Fruit fly (Drosophila melanogaster) whole organism, embryonic: ENCODE measurements around the gene CCDC151.

Experiments
- Abd-B ChIP-seq: fragments of 200-800 bp; sonication (Bioruptor generic); optimal IDR thresholded peaks from 2 replicates; lab custom pipeline; 2018; ENCODE audit warnings: missing biosample characterization, mild to moderate bottlenecking, missing genetic modification characterization, moderate library complexity
- CG11456 ChIP-seq: fragments of 200-800 bp; sonication (Bioruptor generic); IDR thresholded peaks from 3 replicates; pipeline ENCODE4 v1.3.6; 2022; ENCODE audit warnings: missing biosample characterization, missing genetic modification characterization
- CG12155 ChIP-seq: fragments of 200-800 bp; sonication (Bioruptor generic); optimal IDR thresholded peaks from 3 replicates; lab custom pipeline; 2016; ENCODE audit warnings: missing biosample characterization, missing genetic modification characterization
- CG12219 ChIP-seq: fragments of 200-800 bp; sonication (Bioruptor generic); optimal IDR thresholded peaks from 3 replicates; lab custom pipeline; 2018; ENCODE audit warnings: missing biosample characterization, mild to moderate bottlenecking, missing genetic modification characterization
- CG14441 ChIP-seq: fragments of 200-800 bp; sonication (Bioruptor generic); IDR thresholded peaks from 2 replicates; pipeline ENCODE4 v1.3.6; 2022; ENCODE audit warnings: missing biosample characterization, missing genetic modification characterization
- CG14965 ChIP-seq: fragments of 200-800 bp; sonication (Bioruptor generic); optimal IDR thresholded peaks from 2 replicates; lab custom pipeline; 2016; ENCODE audit warnings: missing biosample characterization, missing genetic modification characterization, borderline replicate concordance
- CG15479 ChIP-seq: fragments of 200-800 bp; sonication (Bioruptor generic); optimal IDR thresholded peaks from 3 replicates; lab custom pipeline; 2019; ENCODE audit warnings: missing biosample characterization, mild to moderate bottlenecking, missing genetic modification characterization, moderate library complexity
- CG1603 ChIP-seq: fragments of 200-800 bp; sonication (Bioruptor generic); optimal IDR thresholded peaks from 2 replicates; lab custom pipeline; 2019; ENCODE audit warnings: missing biosample characterization, mild to moderate bottlenecking, missing genetic modification characterization, moderate library complexity
- CG2129 ChIP-seq: fragments of 200-800 bp; sonication (Bioruptor generic); IDR thresholded peaks from 2 replicates; pipeline ENCODE4 v1.3.6; 2022; ENCODE audit warnings: missing biosample characterization, missing genetic modification characterization; ENCODE audit not compliant: partially characterized antibody
- CG2889 ChIP-seq: fragments of 200-800 bp; sonication (Bioruptor generic); IDR thresholded peaks from 3 replicates; pipeline ENCODE4 v1.3.6; 2022; ENCODE audit warnings: missing biosample characterization, missing genetic modification characterization
- CG31224 ChIP-seq: fragments of 200-800 bp; sonication (Bioruptor generic); IDR thresholded peaks from 2 replicates; pipeline ENCODE4 v1.3.6; 2022; ENCODE audit warnings: missing biosample characterization, missing genetic modification characterization
- CG31441 ChIP-seq: fragments of 200-800 bp; sonication (Bioruptor generic); IDR thresholded peaks from 2 replicates; pipeline ENCODE4 v1.3.6; 2022; ENCODE audit warnings: missing biosample characterization, missing genetic modification characterization
- CG3838 ChIP-seq: fragments of 200-800 bp; sonication (Bioruptor generic); optimal IDR thresholded peaks from 3 replicates; lab custom pipeline; 2016; ENCODE audit warnings: missing biosample characterization, missing genetic modification characterization
- CG4360 ChIP-seq: fragments of 200-800 bp; sonication (Bioruptor generic); IDR thresholded peaks from 2 replicates; pipeline ENCODE4 v1.3.6; 2022; ENCODE audit warnings: missing biosample characterization, missing genetic modification characterization
- CG7928 ChIP-seq: fragments of 200-800 bp; sonication (Bioruptor generic); optimal IDR thresholded peaks from 2 replicates; lab custom pipeline; 2017; ENCODE audit warnings: missing biosample characterization, mild to moderate bottlenecking, missing genetic modification characterization
- CG8388 ChIP-seq: fragments of 200-800 bp; sonication (Bioruptor generic); optimal IDR thresholded peaks from 2 replicates; lab custom pipeline; 2019; ENCODE audit warnings: missing biosample characterization, mild to moderate bottlenecking, missing genetic modification characterization, moderate library complexity
- CTCF ChIP-seq: fragments of 200-800 bp; sonication (Bioruptor generic); optimal IDR thresholded peaks from 2 replicates; lab custom pipeline; 2017; ENCODE audit warnings: missing biosample characterization, mild to moderate bottlenecking, missing genetic modification characterization, moderate library complexity
- Ets65A ChIP-seq: fragments of 200-800 bp; sonication (Bioruptor generic); peaks from one replicate; lab custom pipeline; 2016; ENCODE audit warnings: missing biosample characterization, missing genetic modification characterization
- Lpt ChIP-seq: fragments of >200 bp; optimal IDR thresholded peaks from 2 replicates; lab custom pipeline; 2018; ENCODE audit warnings: missing biosample characterization, missing genetic modification characterization
- NfI ChIP-seq: fragments of 200-800 bp; sonication (Bioruptor generic); optimal IDR thresholded peaks from 3 replicates; lab custom pipeline; 2018; ENCODE audit warnings: missing biosample characterization, mild to moderate bottlenecking, missing genetic modification characterization, moderate library complexity
- Oli ChIP-seq: fragments of 200-800 bp; sonication (Bioruptor generic); optimal IDR thresholded peaks from 2 replicates; lab custom pipeline; 2018; ENCODE audit warnings: missing biosample characterization, mild to moderate bottlenecking, missing genetic modification characterization, moderate library complexity
- PHDP ChIP-seq: fragments of 200-800 bp; sonication (Bioruptor generic); optimal IDR thresholded peaks from 3 replicates; lab custom pipeline; 2018; ENCODE audit warnings: missing biosample characterization, mild to moderate bottlenecking, missing genetic modification characterization, moderate library complexity
- Ssrp ChIP-seq: fragments of 200-800 bp; sonication (Bioruptor generic); optimal IDR thresholded peaks from 2 replicates; lab custom pipeline; 2018; ENCODE audit warnings: missing biosample characterization, mild to moderate bottlenecking, missing genetic modification characterization, moderate library complexity
- Stat92E ChIP-seq, 3 experiments: fragments of >200 bp in 2 of 3; fragments of 200-800 bp in 1 of 3; sonication (Bioruptor generic) in 1 of 3; optimal IDR thresholded peaks; 2 replicates each; lab custom pipeline; 2017 to 2019; ENCODE audit warnings: missing biosample characterization in 3 of 3, missing genetic modification characterization in 3 of 3, mild to moderate bottlenecking in 1 of 3, moderate library complexity in 1 of 3
- ara ChIP-seq: fragments of 200-800 bp; sonication (Bioruptor generic); IDR thresholded peaks from 2 replicates; pipeline ENCODE4 v1.3.6; 2022; ENCODE audit warnings: missing biosample characterization, missing genetic modification characterization
- caup ChIP-seq: fragments of 200-800 bp; sonication (Bioruptor generic); optimal IDR thresholded peaks from 3 replicates; lab custom pipeline; 2017; ENCODE audit warnings: missing biosample characterization, mild to moderate bottlenecking, missing genetic modification characterization, moderate library complexity; ENCODE audit not compliant: severe bottlenecking
- crp ChIP-seq, 2 experiments: fragments of 200-800 bp; sonication (Bioruptor generic); optimal IDR thresholded peaks; 2 replicates in 1 of 2; 3 replicates in 1 of 2; lab custom pipeline; 2017; ENCODE audit warnings: missing biosample characterization in 2 of 2, missing genetic modification characterization in 2 of 2, mild to moderate bottlenecking in 1 of 2, moderate library complexity in 1 of 2
- da ChIP-seq: fragments of 200-800 bp; sonication (Bioruptor generic); optimal IDR thresholded peaks from 2 replicates; lab custom pipeline; 2016; ENCODE audit warnings: missing biosample characterization, missing genetic modification characterization
- dysf ChIP-seq: fragments of 200-800 bp; sonication (Bioruptor generic); IDR thresholded peaks from 3 replicates; pipeline ENCODE4 v1.3.6; 2022; ENCODE audit warnings: missing biosample characterization, missing genetic modification characterization
- eve ChIP-seq, 2 experiments: fragments of >200 bp; optimal IDR thresholded peaks; 2 replicates each; lab custom pipeline; 2017; ENCODE audit warnings: missing biosample characterization in 2 of 2, missing genetic modification characterization in 2 of 2
- exex ChIP-seq: fragments of 200-800 bp; sonication (Bioruptor generic); optimal IDR thresholded peaks from 4 replicates; lab custom pipeline; 2018; ENCODE audit warnings: missing biosample characterization, mild to moderate bottlenecking, missing genetic modification characterization, moderate library complexity
- h ChIP-seq: fragments of >200 bp; optimal IDR thresholded peaks from 2 replicates; lab custom pipeline; 2017
- insv ChIP-seq, 2 experiments: fragments of 200-800 bp; sonication (Bioruptor generic); optimal IDR thresholded peaks; 3 replicates each; lab custom pipeline; 2016 to 2018; ENCODE audit warnings: missing biosample characterization in 2 of 2, missing genetic modification characterization in 2 of 2
- kah ChIP-seq: fragments of 200-800 bp; sonication (Bioruptor generic); optimal IDR thresholded peaks from 2 replicates; lab custom pipeline; 2018; ENCODE audit warnings: missing biosample characterization, mild to moderate bottlenecking, missing genetic modification characterization
- lilli ChIP-seq: fragments of 200-800 bp; sonication (Bioruptor generic); optimal IDR thresholded peaks from 3 replicates; lab custom pipeline; 2016; ENCODE audit warnings: missing biosample characterization, missing genetic modification characterization
- lov ChIP-seq, 2 experiments: fragments of 200-800 bp in 1 of 2; fragments of >200 bp in 1 of 2; sonication (Bioruptor generic) in 1 of 2; IDR thresholded peaks in 1 of 2; optimal IDR thresholded peaks in 1 of 2; 2 replicates in 1 of 2; 3 replicates in 1 of 2; pipeline versions ENCODE4 v1.3.6 to Lab custom; 2017 to 2022; ENCODE audit warnings: missing biosample characterization in 1 of 2, missing genetic modification characterization in 1 of 2
- mirr ChIP-seq: fragments of 200-800 bp; sonication (Bioruptor generic); optimal IDR thresholded peaks from 3 replicates; lab custom pipeline; 2018; ENCODE audit warnings: missing biosample characterization, mild to moderate bottlenecking, missing genetic modification characterization
- odd ChIP-seq: fragments of 200-800 bp; sonication (Bioruptor generic); optimal IDR thresholded peaks from 2 replicates; lab custom pipeline; 2017; ENCODE audit warnings: missing biosample characterization, mild to moderate bottlenecking, missing genetic modification characterization
- onecut ChIP-seq: fragments of 200-800 bp; sonication (Bioruptor generic); IDR thresholded peaks from 2 replicates; pipeline ENCODE4 v1.3.6; 2022; ENCODE audit warnings: missing biosample characterization, missing genetic modification characterization
- peb ChIP-seq: fragments of 200-800 bp; sonication (Bioruptor generic); IDR thresholded peaks from 2 replicates; pipeline ENCODE4 v1.3.6; 2022; ENCODE audit warnings: missing biosample characterization, missing genetic modification characterization
- pho ChIP-seq: fragments of 200-800 bp; sonication (Bioruptor generic); optimal IDR thresholded peaks from 2 replicates; lab custom pipeline; 2016; ENCODE audit warnings: missing biosample characterization, missing genetic modification characterization
- rib ChIP-seq: fragments of 200-800 bp; sonication (Bioruptor generic); IDR thresholded peaks from 2 replicates; pipeline ENCODE4 v1.3.6; 2022; ENCODE audit warnings: missing biosample characterization, missing genetic modification characterization
- sna ChIP-seq: fragments of 200-800 bp; sonication (Bioruptor generic); IDR thresholded peaks from 2 replicates; pipeline ENCODE4 v1.3.6; 2022; ENCODE audit warnings: missing biosample characterization, missing genetic modification characterization; ENCODE audit not compliant: partially characterized antibody

Gene CCDC151

DNA sequence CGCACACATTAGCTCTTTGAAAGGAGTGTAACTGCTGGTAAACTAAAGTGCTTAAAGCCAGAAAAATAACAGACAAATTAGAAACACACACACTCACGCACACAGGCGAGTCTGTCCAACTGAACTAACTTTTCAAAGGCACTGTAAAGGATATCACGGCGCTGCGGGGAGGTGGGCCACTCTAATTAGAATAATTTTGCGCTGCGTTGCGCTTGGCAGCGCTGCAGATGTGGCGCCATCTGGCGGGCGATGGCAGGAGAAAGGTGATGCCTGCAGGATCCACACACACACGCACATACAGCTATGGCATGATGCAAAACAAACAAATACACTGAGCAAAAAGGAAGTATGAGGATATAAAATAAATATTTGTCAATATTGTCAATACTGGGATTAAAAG is 5.1 kb upstream of the CCDC151 start:
- TF ChIP-seq Abd-B (GFP tag; lab: Kevin White, UChicago) (no peak), CG2129 (GFP tag; lab: Robert Waterston, UW) (no peak), sna (GFP tag; lab: Robert Waterston, UW) (no peak), kah (GFP tag; lab: Kevin White, UChicago) (no peak), ara (no peak), CG3838 (no peak), CG11456 (GFP tag; lab: Robert Waterston, UW) (0 out of 3 replicates have a peak, but pooled peaks have one; percentile 28), CG12219 (no peak), pho (no peak), lov (optimal IDR thresholded peaks at IDR 0.05; lab: Kevin White, UChicago) (no peak), lov (GFP tag; IDR thresholded peaks at IDR 0.05; lab: Robert Waterston, UW) (0 out of 3 replicates have a peak, but pooled peaks have one; percentile 32), CG2889 (GFP tag; lab: Robert Waterston, UW) (no peak), CG14441 (GFP tag; lab: Robert Waterston, UW) (no peak), Ets65A (GFP tag; lab: Kevin White, UChicago) (peak; percentile 66), CG4360 (no peak), CG8388 (GFP tag; lab: Kevin White, UChicago) (peak; percentile 11), CTCF (GFP tag; lab: Kevin White, UChicago) (peak; percentile 85), insv (GFP tag; optimal IDR thresholded peaks at IDR 0.05; lab: Kevin White, UChicago) (peak in 1 of 2 experiments; percentile 80), Lpt (no peak), CG31224 (no peak), CG14965 (GFP tag; lab: Kevin White, UChicago) (peak; percentile 88), da (GFP tag; lab: Kevin White, UChicago) (no peak), CG1603 (no peak), Oli (tag; lab: Kevin White, UChicago) (no peak), onecut (GFP tag; lab: Robert Waterston, UW) (peak; percentile 17; the same call in 1 of the 2 replicates)

DNA sequence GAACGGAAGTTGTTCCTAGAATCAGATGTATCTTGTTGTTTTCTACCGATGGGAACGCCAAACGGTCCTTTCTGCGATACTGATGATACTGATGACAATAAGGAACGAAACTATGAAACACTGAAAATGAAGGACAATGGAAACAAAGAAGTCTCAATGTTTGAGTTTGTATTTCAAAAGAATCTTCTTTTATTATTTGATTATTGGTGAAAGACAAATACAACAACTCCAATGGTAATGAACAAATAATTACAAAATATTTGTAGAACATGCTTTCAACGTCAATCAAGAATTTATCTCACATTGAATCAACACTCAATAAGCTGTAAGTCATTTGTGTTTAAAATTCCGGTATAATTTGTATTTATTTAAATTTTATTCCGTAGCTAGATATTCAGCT is 2.4 kb upstream of the CCDC151 start, which contains the start of gene Sprn:
Gene Sprn (plus strand): TSS at position 301 of the 400 bp plus-strand sequence.
- TF ChIP-seq Ssrp = no peak
- TF ChIP-seq Stat92E (GFP tag; optimal IDR thresholded peaks at IDR 0.05; lab: Kevin White, UChicago) = no peak
- TF ChIP-seq PHDP = no peak
- TF ChIP-seq NfI (GFP tag; lab: Kevin White, UChicago) = no peak
- TF ChIP-seq CG14441 (GFP tag; lab: Robert Waterston, UW) = no peak
- no peak for TF ChIP-seq dysf (GFP tag; lab: Robert Waterston, UW)
- no peak for TF ChIP-seq CG12155 (GFP tag; lab: Kevin White, UChicago)
- TF ChIP-seq CG7928 (GFP tag; lab: Kevin White, UChicago) = no peak
- no peak for TF ChIP-seq lilli (GFP tag; lab: Kevin White, UChicago)
- no peak for TF ChIP-seq rib (GFP tag; lab: Robert Waterston, UW)
- no peak for TF ChIP-seq eve (GFP tag; optimal IDR thresholded peaks at IDR 0.05; lab: Kevin White, UChicago)
- TF ChIP-seq CG3838 = no peak
- TF ChIP-seq CG31441 (GFP tag; lab: Robert Waterston, UW) = no peak
- TF ChIP-seq, all 482 proteins: peak for 0

DNA sequence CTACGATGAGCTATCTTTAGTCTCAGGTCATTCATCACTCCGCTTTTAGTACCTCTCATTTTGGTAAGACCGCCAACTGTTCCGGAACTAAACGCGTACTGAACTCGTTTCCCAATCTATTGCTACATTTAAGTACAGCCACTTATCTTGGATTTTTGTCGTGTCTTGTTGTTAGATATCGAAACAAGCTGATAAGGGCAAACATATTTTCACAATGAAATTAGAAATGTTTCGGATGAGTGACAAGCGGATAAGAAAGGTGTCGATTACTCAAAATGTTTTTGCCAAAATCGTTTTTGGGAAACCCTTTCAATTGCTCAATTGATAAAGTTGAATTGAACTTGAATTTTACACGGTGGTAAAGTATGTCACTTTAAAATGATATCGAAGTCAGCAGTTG is 7.7 kb downstream of the CCDC151 start, which contains the start of gene CG5897:
Gene CG5897 (minus strand): TSS at position 101 of the 400 bp plus-strand sequence.
- TF ChIP-seq h (lab: Kevin White, UChicago) (no peak), exex (tag; lab: Kevin White, UChicago) (peak; percentile 20), CG15479 (GFP tag; lab: Kevin White, UChicago) (peak; percentile 16), caup (peak; percentile 56), sna (GFP tag; lab: Robert Waterston, UW) (no peak), peb (GFP tag; lab: Robert Waterston, UW) (no peak), odd (GFP tag; lab: Kevin White, UChicago) (no peak), mirr (GFP tag; lab: Kevin White, UChicago) (peak; percentile 46), crp (GFP tag; optimal IDR thresholded peaks at IDR 0.05; lab: Kevin White, UChicago) (no peak)
